Worm (Caenorhabditis elegans) whole organism, L3 larva: Measurements from ENCODE around the gene fbxa-83.

Experiments used
- R02D3.7 ChIP-seq: fragments of 150-350 bp; optimal IDR thresholded peaks from 2 replicates; lab custom pipeline; 2014; ENCODE audit warnings: missing biosample characterization, missing genetic modification characterization
- ZK546.5 ChIP-seq: sonication (generic microtip); optimal IDR thresholded peaks from 2 replicates; lab custom pipeline; 2017; ENCODE audit warnings: missing biosample characterization, missing genetic modification characterization
- aly-2 ChIP-seq: fragments of 150-350 bp; optimal IDR thresholded peaks from 2 replicates; lab custom pipeline; 2014; ENCODE audit warnings: missing biosample characterization, missing genetic modification characterization
- ama-1 ChIP-seq: fragments of 150-350 bp; optimal IDR thresholded peaks from 2 replicates; lab custom pipeline; 2018
- ceh-16 ChIP-seq: sonication (generic microtip); optimal IDR thresholded peaks from 2 replicates; lab custom pipeline; 2017; ENCODE audit warnings: missing biosample characterization, missing genetic modification characterization
- ceh-28 ChIP-seq: fragments of 150-350 bp; optimal IDR thresholded peaks from 2 replicates; lab custom pipeline; 2014; ENCODE audit warnings: missing biosample characterization, missing genetic modification reagents, missing genetic modification characterization
- ceh-82 ChIP-seq: fragments of 150-350 bp; optimal IDR thresholded peaks from 2 replicates; lab custom pipeline; 2014; ENCODE audit warnings: missing biosample characterization, missing genetic modification characterization
- ceh-9 ChIP-seq: sonication (generic microtip); optimal IDR thresholded peaks from 2 replicates; lab custom pipeline; 2018; ENCODE audit warnings: missing biosample characterization, missing genetic modification characterization
- daf-12 ChIP-seq: fragments of 150-350 bp; optimal IDR thresholded peaks from 2 replicates; lab custom pipeline; 2014; ENCODE audit warnings: missing biosample characterization, missing genetic modification reagents, missing genetic modification characterization
- egl-27 ChIP-seq: sonication (generic microtip); optimal IDR thresholded peaks from 4 replicates; lab custom pipeline; 2017; ENCODE audit warnings: missing biosample characterization, missing genetic modification reagents, missing genetic modification characterization
- egl-5 ChIP-seq: fragments of 150-350 bp; optimal IDR thresholded peaks from 2 replicates; lab custom pipeline; 2017; ENCODE audit warnings: missing biosample characterization, missing genetic modification reagents, missing genetic modification characterization, inconsistent platforms
- elt-1 ChIP-seq: fragments of 150-350 bp; optimal IDR thresholded peaks from 2 replicates; lab custom pipeline; 2014; ENCODE audit warnings: missing biosample characterization, missing genetic modification characterization
- elt-3 ChIP-seq, 3 experiments: fragments of 150-350 bp in 1 of 3; sonication (generic microtip) in 2 of 3; optimal IDR thresholded peaks; 2 replicates in 2 of 3; 4 replicates in 1 of 3; lab custom pipeline; 2014 to 2017; ENCODE audit warnings: missing biosample characterization in 3 of 3, missing genetic modification characterization in 3 of 3
- eor-1 ChIP-seq, 2 experiments: fragments of 150-350 bp; optimal IDR thresholded peaks; 2 replicates each; lab custom pipeline; 2014 to 2018; ENCODE audit warnings: missing biosample characterization in 2 of 2, missing genetic modification characterization in 2 of 2
- fkh-10 ChIP-seq: sonication (generic microtip); optimal IDR thresholded peaks from 2 replicates; lab custom pipeline; 2017; ENCODE audit warnings: missing biosample characterization, missing genetic modification reagents, missing genetic modification characterization
- fos-1 ChIP-seq: fragments of 150-350 bp; optimal IDR thresholded peaks from 2 replicates; lab custom pipeline; 2014; ENCODE audit warnings: missing biosample characterization, missing genetic modification characterization
- hmg-11 ChIP-seq: sonication (generic microtip); optimal IDR thresholded peaks from 2 replicates; lab custom pipeline; 2016; ENCODE audit warnings: missing genetic modification characterization, missing compliant biosample characterization
- lin-15B ChIP-seq: fragments of 150-350 bp; optimal IDR thresholded peaks from 2 replicates; lab custom pipeline; 2014; ENCODE audit warnings: missing biosample characterization, missing genetic modification characterization
- lin-39 ChIP-seq: fragments of 150-350 bp; optimal IDR thresholded peaks from 2 replicates; lab custom pipeline; 2018; ENCODE audit warnings: missing biosample characterization, missing genetic modification reagents, missing genetic modification characterization
- lsy-12 ChIP-seq: sonication (generic microtip); optimal IDR thresholded peaks from 2 replicates; lab custom pipeline; 2016; ENCODE audit warnings: mild to moderate bottlenecking, missing genetic modification characterization, missing compliant biosample characterization
- mdl-1 ChIP-seq: fragments of 150-350 bp; optimal IDR thresholded peaks from 2 replicates; lab custom pipeline; 2014; ENCODE audit warnings: missing biosample characterization, missing genetic modification characterization
- mml-1 ChIP-seq: fragments of 150-350 bp; sonication (generic microtip); optimal IDR thresholded peaks from 3 replicates; lab custom pipeline; 2014; ENCODE audit warnings: missing biosample characterization, missing genetic modification characterization
- nfya-1 ChIP-seq: sonication (generic microtip); optimal IDR thresholded peaks from 2 replicates; lab custom pipeline; 2017; ENCODE audit warnings: missing genetic modification characterization, mild to moderate bottlenecking, missing compliant biosample characterization, antibody characterized with exemption, moderate library complexity; ENCODE audit not compliant: insufficient read depth
- nhr-11 ChIP-seq: fragments of 150-350 bp; optimal IDR thresholded peaks from 2 replicates; lab custom pipeline; 2014; ENCODE audit warnings: missing biosample characterization, missing genetic modification characterization
- nhr-23 ChIP-seq: fragments of 150-350 bp; optimal IDR thresholded peaks from 2 replicates; lab custom pipeline; 2014; ENCODE audit warnings: missing biosample characterization, missing genetic modification reagents, missing genetic modification characterization
- nhr-237 ChIP-seq: fragments of 150-350 bp; optimal IDR thresholded peaks from 2 replicates; lab custom pipeline; 2014; ENCODE audit warnings: missing biosample characterization, missing genetic modification characterization
- nhr-25 ChIP-seq: sonication (generic microtip); optimal IDR thresholded peaks from 2 replicates; lab custom pipeline; 2017; ENCODE audit warnings: missing biosample characterization, missing genetic modification characterization
- nhr-28 ChIP-seq: fragments of 150-350 bp; optimal IDR thresholded peaks from 2 replicates; lab custom pipeline; 2014; ENCODE audit warnings: missing biosample characterization, missing genetic modification characterization
- nhr-43 ChIP-seq: sonication (generic microtip); optimal IDR thresholded peaks from 2 replicates; lab custom pipeline; 2016; ENCODE audit warnings: mild to moderate bottlenecking, missing genetic modification characterization, missing compliant biosample characterization; ENCODE audit not compliant: poor library complexity, severe bottlenecking
- nhr-67 ChIP-seq: fragments of 150-350 bp; optimal IDR thresholded peaks from 2 replicates; lab custom pipeline; 2014; ENCODE audit warnings: missing biosample characterization, missing genetic modification characterization
- nhr-76 ChIP-seq: fragments of 150-350 bp; sonication (generic microtip); optimal IDR thresholded peaks from 5 replicates; lab custom pipeline; 2014; ENCODE audit warnings: missing biosample characterization, missing genetic modification characterization
- nhr-77 ChIP-seq: fragments of 150-350 bp; optimal IDR thresholded peaks from 2 replicates; lab custom pipeline; 2014; ENCODE audit warnings: missing biosample characterization, missing genetic modification characterization
- pha-4 ChIP-seq: fragments of 150-350 bp; optimal IDR thresholded peaks from 2 replicates; lab custom pipeline; 2014; ENCODE audit warnings: missing biosample characterization, missing genetic modification reagents, missing genetic modification characterization
- pqm-1 ChIP-seq: fragments of 150-350 bp; optimal IDR thresholded peaks from 2 replicates; lab custom pipeline; 2017; ENCODE audit warnings: missing biosample characterization, missing genetic modification characterization, inconsistent platforms
- snpc-4 ChIP-seq: fragments of 150-350 bp; optimal IDR thresholded peaks from 2 replicates; lab custom pipeline; 2014; ENCODE audit warnings: missing biosample characterization, missing genetic modification characterization
- tbx-2 ChIP-seq: sonication (generic microtip); optimal IDR thresholded peaks from 2 replicates; lab custom pipeline; 2016; ENCODE audit warnings: mild to moderate bottlenecking, missing genetic modification characterization, missing compliant biosample characterization
- unc-39 ChIP-seq: sonication (generic microtip); optimal IDR thresholded peaks from 4 replicates; lab custom pipeline; 2017; ENCODE audit warnings: missing biosample characterization, missing genetic modification characterization
- ztf-11 ChIP-seq: fragments of 150-350 bp; optimal IDR thresholded peaks from 2 replicates; lab custom pipeline; 2014; ENCODE audit warnings: missing biosample characterization, missing genetic modification characterization
- ztf-4 ChIP-seq: fragments of 150-350 bp; optimal IDR thresholded peaks from 2 replicates; lab custom pipeline; 2014; ENCODE audit warnings: missing biosample characterization, missing genetic modification characterization

fbxa-83 gene

DNA sequence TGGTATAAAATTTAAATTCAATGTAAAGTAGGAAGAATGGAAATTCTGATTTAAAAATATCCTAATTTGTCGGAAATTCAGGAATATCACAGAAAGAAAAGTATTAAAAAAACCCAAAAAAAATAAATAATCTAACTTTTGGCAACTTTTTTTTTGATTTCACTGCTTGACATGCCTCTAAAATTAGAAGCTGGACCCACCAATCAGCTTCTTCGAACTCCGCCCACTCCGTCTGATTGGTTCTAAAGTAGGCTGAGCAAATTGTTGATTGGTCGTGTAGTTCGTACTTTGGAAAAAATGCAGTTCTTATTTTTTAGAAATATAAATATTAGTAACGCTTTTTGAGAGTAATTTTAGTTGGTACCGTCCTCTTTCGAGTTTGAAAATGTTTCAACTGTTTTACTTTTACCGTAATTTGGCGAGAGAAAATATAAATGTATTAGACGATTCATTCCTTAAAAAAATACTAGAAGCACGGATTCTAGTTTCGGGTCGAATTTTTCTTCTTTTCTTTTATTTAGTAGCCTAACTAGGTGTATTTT is 39.7 kb upstream of the fbxa-83 start:
- TF ChIP-seq snpc-4 (tag; lab: Kevin White, UChicago) (no peak), ztf-11 (tag; lab: Kevin White, UChicago) (no peak), nhr-76 (tag; lab: Kevin White, UChicago) (no peak), ztf-4 (no peak), nfya-1 (peak; percentile 97), eor-1 (tag; optimal IDR thresholded peaks at IDR 0.05; lab: Kevin White, UChicago) (no peak), ceh-28 (tag; lab: Kevin White, UChicago) (no peak), R02D3.7 (tag; lab: Kevin White, UChicago) (no peak)
- TF ChIP-seq, all 47 proteins: peak for 1

DNA sequence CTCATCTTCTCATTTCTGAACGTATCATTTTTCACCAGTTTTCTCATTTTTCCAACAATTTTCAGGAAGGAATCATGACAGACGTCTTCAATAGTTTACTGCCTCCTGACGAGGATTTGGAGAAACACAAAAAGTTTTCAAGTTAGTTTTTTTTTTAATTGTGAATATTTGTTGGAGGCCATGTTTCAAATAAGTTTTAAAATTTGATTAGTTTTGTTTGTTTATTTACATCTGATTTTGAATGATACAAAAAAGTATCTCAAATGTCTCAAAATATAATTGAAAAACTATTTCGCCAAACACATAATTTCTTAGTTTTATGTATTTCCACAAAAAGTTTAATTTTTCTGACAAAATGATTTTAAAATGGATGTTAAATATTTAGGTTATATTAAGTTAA is 35.0 kb upstream of the fbxa-83 start, which contains the start of gene ssu-2:
ssu-2 (plus strand) TSS at position 59 of the 400 bp plus-strand sequence.
- TF ChIP-seq pqm-1 (tag; lab: Kevin White, UChicago) (no peak), ceh-82 (tag; lab: Kevin White, UChicago) (no peak), nhr-25 (tag; lab: Kevin White, UChicago) (no peak), nhr-23 (tag; lab: Kevin White, UChicago) (no peak), ZK546.5 (tag; lab: Kevin White, UChicago) (no peak), lsy-12 (tag; lab: Kevin White, UChicago) (no peak), ama-1 (lab: Kevin White, UChicago) (no peak), nhr-67 (tag; lab: Kevin White, UChicago) (no peak), aly-2 (no peak), nfya-1 (no peak), fkh-10 (GFP tag; lab: Kevin White, UChicago) (no peak), hmg-11 (no peak), ceh-16 (tag; lab: Kevin White, UChicago) (no peak), nhr-43 (no peak), ztf-4 (no peak), tbx-2 (tag; lab: Kevin White, UChicago) (no peak), ztf-11 (tag; lab: Kevin White, UChicago) (no peak), egl-27 (no peak), lin-39 (no peak), ceh-9 (tag; lab: Kevin White, UChicago) (no peak)

DNA sequence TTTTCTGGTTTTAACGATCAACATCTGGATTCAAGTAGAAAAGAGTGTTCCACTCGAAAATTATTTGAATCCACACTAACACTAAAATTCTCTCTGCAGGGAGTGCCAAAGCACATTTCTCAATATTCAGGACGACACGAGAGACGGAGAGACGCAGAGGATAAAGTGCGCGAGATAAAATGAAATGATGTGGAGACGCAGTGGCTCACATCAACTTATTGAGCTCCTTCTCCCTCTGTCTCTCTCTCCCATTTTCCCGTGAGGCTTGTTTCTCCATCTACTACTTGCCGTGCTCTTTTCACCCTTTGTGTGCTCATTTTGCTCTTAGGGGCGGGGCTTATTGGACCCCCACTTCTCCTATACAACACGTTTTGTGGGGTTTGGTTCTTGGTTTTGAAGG is 29.9 kb upstream of the fbxa-83 start:
- TF ChIP-seq lin-39 (peak; percentile 83), fos-1 (tag; lab: Kevin White, UChicago) (no peak), lsy-12 (tag; lab: Kevin White, UChicago) (no peak), fkh-10 (GFP tag; lab: Kevin White, UChicago) (peak; percentile 86), egl-5 (tag; lab: Kevin White, UChicago) (peak; percentile 67), nhr-11 (tag; lab: Kevin White, UChicago) (no peak), snpc-4 (tag; lab: Kevin White, UChicago) (peak; percentile 34), hmg-11 (peak; percentile 74), nhr-77 (tag; lab: Kevin White, UChicago) (no peak), lin-15B (tag; lab: Kevin White, UChicago) (peak; percentile 14), nfya-1 (peak; percentile 88)
- TF ChIP-seq, all 47 proteins: peak for 7

- TF ChIP-seq mdl-1 (tag; lab: Kevin White, UChicago) (no peak), aly-2 (no peak), mml-1 (tag; lab: Kevin White, UChicago) (no peak), ceh-9 (tag; lab: Kevin White, UChicago) (no peak), snpc-4 (tag; lab: Kevin White, UChicago) (no peak), pqm-1 (tag; lab: Kevin White, UChicago) (no peak), ceh-16 (tag; lab: Kevin White, UChicago) (no peak), elt-3 (tag; optimal IDR thresholded peaks at IDR 0.05; lab: Kevin White, UChicago) (no peak)
- TF ChIP-seq, all 47 proteins: peak for 0
Observed at ce11 chrIV:14350651-14351050, 24.5 kb upstream of the fbxa-83 start, which contains the start of gene oac-56. Gene oac-56, minus strand, starts transcription at chrIV:14350751.

DNA sequence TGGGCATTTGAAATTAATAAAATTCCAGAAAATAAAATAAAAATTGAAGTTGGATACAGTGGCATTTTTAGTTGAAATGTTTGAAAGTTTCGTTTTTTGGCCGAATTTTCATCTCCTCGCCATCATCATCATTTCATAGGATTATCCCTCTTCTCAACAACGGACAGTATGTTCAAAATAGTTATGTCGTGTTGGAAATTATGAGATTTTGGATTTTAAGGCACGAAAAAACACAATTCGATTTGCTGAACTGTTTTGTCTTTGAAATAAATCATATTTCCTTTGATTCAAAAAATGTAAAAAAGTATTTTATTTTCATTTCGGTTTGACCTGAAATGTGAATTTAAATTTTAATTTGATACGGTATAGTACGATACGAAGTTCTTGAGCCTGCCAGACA is 17.6 kb upstream of the fbxa-83 start, which contains the start of gene srlf-28:
srlf-28 (minus strand) TSS at position 101 of the 400 bp plus-strand sequence.
- no peak for TF ChIP-seq lin-39
- no peak for TF ChIP-seq nhr-67 (tag; lab: Kevin White, UChicago)
- TF ChIP-seq ZK546.5 (tag; lab: Kevin White, UChicago), result no peak
- no peak for TF ChIP-seq daf-12 (tag; lab: Kevin White, UChicago)
- TF ChIP-seq fos-1 (tag; lab: Kevin White, UChicago), result no peak
- no peak for TF ChIP-seq pha-4 (tag; lab: Kevin White, UChicago)
- no peak for TF ChIP-seq fkh-10 (GFP tag; lab: Kevin White, UChicago)
- TF ChIP-seq ceh-16 (tag; lab: Kevin White, UChicago), result no peak
- TF ChIP-seq elt-1 (tag; lab: Kevin White, UChicago), result no peak
- no peak for TF ChIP-seq ceh-9 (tag; lab: Kevin White, UChicago)
- no peak for TF ChIP-seq ceh-28 (tag; lab: Kevin White, UChicago)
- no peak for TF ChIP-seq nhr-11 (tag; lab: Kevin White, UChicago)
- no peak for TF ChIP-seq nhr-28 (tag; lab: Kevin White, UChicago)
- TF ChIP-seq unc-39 (tag; lab: Kevin White, UChicago), result no peak
- TF ChIP-seq mml-1 (tag; lab: Kevin White, UChicago), result no peak
- TF ChIP-seq nhr-237 (tag; lab: Kevin White, UChicago), result no peak
- TF ChIP-seq nhr-23 (tag; lab: Kevin White, UChicago), result no peak
